Fruit fly (Drosophila melanogaster) whole organism: ENCODE results near the gene CG45067.

Experiments
- CG8478 ChIP-seq: fragments of >200 bp; optimal IDR thresholded peaks from 2 replicates; lab custom pipeline; 2018; ENCODE audit warnings: inconsistent platforms
- Dll ChIP-seq: fragments of >200 bp; optimal IDR thresholded peaks from 2 replicates; lab custom pipeline; 2017
- EcR ChIP-seq, 2 experiments: fragments of >200 bp; optimal IDR thresholded peaks; 2 replicates each; lab custom pipeline; 2017; ENCODE audit warnings: missing biosample characterization in 2 of 2, missing genetic modification characterization in 2 of 2, missing genetic modification reagents in 2 of 2
- pan ChIP-seq: fragments of >200 bp; optimal IDR thresholded peaks from 2 replicates; lab custom pipeline; 2017
- psq ChIP-seq: fragments of >200 bp; optimal IDR thresholded peaks from 2 replicates; lab custom pipeline; 2017

DNA sequence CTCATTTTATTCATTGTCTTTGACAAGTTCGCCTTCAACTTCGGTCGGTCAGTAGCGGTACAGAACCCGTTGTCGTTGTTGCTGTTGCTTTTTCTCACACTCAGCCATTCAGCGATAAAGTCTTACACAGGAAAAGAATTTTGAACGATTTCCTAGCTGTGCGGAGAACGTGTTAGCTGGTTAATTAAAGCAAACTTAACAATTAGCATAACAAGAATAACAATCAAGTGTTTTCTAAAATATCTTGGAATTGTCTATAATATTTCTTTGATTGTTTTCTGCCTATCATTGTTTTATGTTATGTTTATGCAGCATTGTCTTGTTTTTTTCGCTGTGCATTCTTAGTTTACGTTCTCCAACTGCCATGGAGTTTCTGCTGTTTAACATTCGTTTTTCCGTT, 8.1 kb downstream of the CG45067 start:
- no peak for TF ChIP-seq EcR (GFP tag; optimal IDR thresholded peaks at IDR 0.05; lab: Kevin White, UChicago)
- no peak for TF ChIP-seq CG8478 (lab: Kevin White, UChicago)
- no peak for TF ChIP-seq Dll (lab: Kevin White, UChicago)
- no peak for TF ChIP-seq psq (lab: Kevin White, UChicago)
- no peak for TF ChIP-seq pan (lab: Kevin White, UChicago)
